Worm (Caenorhabditis elegans): Measurements from ENCODE around the gene fat-1.

DNA sequence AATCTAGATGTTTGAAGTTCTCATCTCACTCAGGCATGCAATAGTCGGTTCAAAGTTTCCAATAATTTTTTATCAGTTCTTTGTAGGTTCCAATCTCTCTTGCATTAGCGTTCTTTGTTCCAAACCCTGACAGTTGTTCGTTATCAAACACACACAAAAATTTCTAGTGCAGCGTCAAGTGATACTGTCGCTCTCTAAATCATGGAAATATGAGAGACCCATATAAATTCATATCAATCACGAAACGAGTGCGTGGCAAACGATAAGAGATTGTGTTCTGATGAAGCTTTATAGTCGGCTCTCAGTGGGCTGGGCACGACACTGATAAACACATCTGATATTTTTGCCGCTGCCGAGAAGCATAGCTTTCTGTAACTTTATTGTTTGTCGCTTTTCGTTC, 1.3 kb upstream of the fat-1 start:
- TF ChIP-seq tab-1 (GFP tag; IDR thresholded peaks at IDR 0.05): no peak
- no peak for TF ChIP-seq ztf-29 (GFP tag; IDR thresholded peaks at IDR 0.05)
- TF ChIP-seq flt-1 (GFP tag; IDR thresholded peaks at IDR 0.05): no peak
- TF ChIP-seq med-1 (GFP tag; optimal IDR thresholded peaks at IDR 0.05; ENCODE audit: insufficient read depth): no peak
- TF ChIP-seq ref-1 (GFP tag; conservative IDR thresholded peaks at IDR 0.05): no peak
- no peak for TF ChIP-seq cog-1 (tag; optimal IDR thresholded peaks at IDR 0.05)
- no peak for TF ChIP-seq ztf-23 (GFP tag; IDR thresholded peaks at IDR 0.05)
- TF ChIP-seq klf-2 (GFP tag; conservative IDR thresholded peaks at IDR 0.05): no peak

All from whole organism, midembryonic.